Fruit fly (Drosophila melanogaster) whole organism, embryonic: ENCODE results near the gene CG10298.

Source experiments
- CG10267 ChIP-seq: fragments of 200-800 bp; sonication (Bioruptor generic); optimal IDR thresholded peaks from 2 replicates; lab custom pipeline; 2018; ENCODE audit warnings: missing biosample characterization, mild to moderate bottlenecking, missing genetic modification characterization, moderate library complexity
- CG1603 ChIP-seq: fragments of 200-800 bp; sonication (Bioruptor generic); optimal IDR thresholded peaks from 2 replicates; lab custom pipeline; 2019; ENCODE audit warnings: missing biosample characterization, mild to moderate bottlenecking, missing genetic modification characterization, moderate library complexity
- CG17186 ChIP-seq: fragments of 200-800 bp; sonication (Bioruptor generic); optimal IDR thresholded peaks from 3 replicates; lab custom pipeline; 2017; ENCODE audit warnings: missing biosample characterization, missing genetic modification reagents, missing genetic modification characterization
- CG5953 ChIP-seq: fragments of 200-800 bp; sonication (Bioruptor generic); IDR thresholded peaks from 2 replicates; pipeline ENCODE4 v1.3.6; 2022; ENCODE audit warnings: missing biosample characterization, missing genetic modification characterization
- CG7786 ChIP-seq: fragments of 200-800 bp; sonication (Bioruptor generic); optimal IDR thresholded peaks from 2 replicates; lab custom pipeline; 2016; ENCODE audit warnings: missing biosample characterization, missing genetic modification characterization
- Camta ChIP-seq: fragments of 200-800 bp; sonication (Bioruptor generic); optimal IDR thresholded peaks from 2 replicates; lab custom pipeline; 2016; ENCODE audit warnings: missing biosample characterization, missing genetic modification characterization
- Xrp1 ChIP-seq: fragments of 200-800 bp; sonication (Bioruptor generic); IDR thresholded peaks from 2 replicates; pipeline ENCODE4 v1.3.6; 2022; ENCODE audit warnings: missing biosample characterization, missing genetic modification characterization
- da ChIP-seq: fragments of 200-800 bp; sonication (Bioruptor generic); optimal IDR thresholded peaks from 2 replicates; lab custom pipeline; 2016; ENCODE audit warnings: missing biosample characterization, missing genetic modification characterization
- en ChIP-seq: fragments of 200-800 bp; sonication (Bioruptor generic); optimal IDR thresholded peaks from 2 replicates; lab custom pipeline; 2016; ENCODE audit warnings: missing biosample characterization, missing genetic modification characterization
- fd64A ChIP-seq: fragments of 200-800 bp; sonication (Bioruptor generic); optimal IDR thresholded peaks from 3 replicates; lab custom pipeline; 2018; ENCODE audit warnings: missing biosample characterization, mild to moderate bottlenecking, missing genetic modification characterization
- h ChIP-seq: fragments of >200 bp; optimal IDR thresholded peaks from 2 replicates; lab custom pipeline; 2017
- repo ChIP-seq: fragments of 200-800 bp; sonication (Bioruptor generic); optimal IDR thresholded peaks from 2 replicates; lab custom pipeline; 2016; ENCODE audit warnings: missing biosample characterization, missing genetic modification characterization
- sd ChIP-seq: fragments of 200-800 bp; sonication (Bioruptor generic); optimal IDR thresholded peaks from 3 replicates; lab custom pipeline; 2018; ENCODE audit warnings: missing biosample characterization, mild to moderate bottlenecking, missing genetic modification characterization, moderate library complexity
- wor ChIP-seq: fragments of 200-800 bp; sonication (Bioruptor generic); IDR thresholded peaks from 2 replicates; pipeline ENCODE4 v1.3.6; 2022; ENCODE audit warnings: missing biosample characterization, missing genetic modification characterization

DNA sequence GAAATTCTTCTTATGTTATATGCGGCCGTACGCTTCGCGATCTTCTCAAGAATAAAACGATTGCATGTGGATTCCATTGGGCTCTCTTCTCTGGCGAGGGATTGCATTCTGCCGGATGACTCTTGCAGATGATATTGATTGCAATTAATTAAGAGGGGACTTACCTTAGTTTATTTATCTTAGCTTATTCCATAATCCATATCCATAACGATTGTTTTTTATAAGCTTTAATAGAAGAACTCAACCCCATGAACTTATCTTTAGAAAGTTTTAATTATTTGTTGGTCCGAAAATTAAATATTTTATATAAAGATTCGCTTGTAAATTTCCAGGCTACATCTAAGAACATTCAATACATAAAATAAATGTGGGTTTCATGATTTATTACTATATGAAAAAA, 33.1 kb downstream of the CG10298 start, which contains the start of gene CRAT:
- TF ChIP-seq sd (tag; lab: Kevin White, UChicago), result no peak
- TF ChIP-seq CG5953 (GFP tag; lab: Robert Waterston, UW), result no peak
- TF ChIP-seq CG17186 (GFP tag; lab: Kevin White, UChicago), result no peak
- TF ChIP-seq CG7786 (GFP tag; lab: Kevin White, UChicago), result no peak
- TF ChIP-seq da (GFP tag; lab: Kevin White, UChicago), result no peak
- no peak for TF ChIP-seq repo
- TF ChIP-seq fd64A (GFP tag; lab: Kevin White, UChicago), result no peak
- TF ChIP-seq CG1603 (tag; lab: Kevin White, UChicago), result no peak
- TF ChIP-seq Xrp1, result no peak
- TF ChIP-seq CG10267 (tag; lab: Kevin White, UChicago), result no peak
- no peak for TF ChIP-seq en (GFP tag; lab: Kevin White, UChicago)
- TF ChIP-seq Camta (GFP tag; lab: Kevin White, UChicago), result no peak
- TF ChIP-seq h (lab: Kevin White, UChicago), result no peak
- no peak for TF ChIP-seq wor (GFP tag; lab: Robert Waterston, UW)
